Worm (Caenorhabditis elegans) whole organism, L2 larva: Measurements from ENCODE around the gene C06A1.6.

Experiments used
- ama-1 ChIP-seq: fragments of 150-350 bp; optimal IDR thresholded peaks from 2 replicates; lab custom pipeline; 2018; ENCODE audit warnings: inconsistent platforms
- elt-1 ChIP-seq: fragments of 150-350 bp; optimal IDR thresholded peaks from 2 replicates; lab custom pipeline; 2014; ENCODE audit warnings: missing biosample characterization, missing genetic modification characterization
- unc-39 ChIP-seq: fragments of 150-350 bp; optimal IDR thresholded peaks from 2 replicates; lab custom pipeline; 2014; ENCODE audit warnings: missing biosample characterization, missing genetic modification characterization

DNA sequence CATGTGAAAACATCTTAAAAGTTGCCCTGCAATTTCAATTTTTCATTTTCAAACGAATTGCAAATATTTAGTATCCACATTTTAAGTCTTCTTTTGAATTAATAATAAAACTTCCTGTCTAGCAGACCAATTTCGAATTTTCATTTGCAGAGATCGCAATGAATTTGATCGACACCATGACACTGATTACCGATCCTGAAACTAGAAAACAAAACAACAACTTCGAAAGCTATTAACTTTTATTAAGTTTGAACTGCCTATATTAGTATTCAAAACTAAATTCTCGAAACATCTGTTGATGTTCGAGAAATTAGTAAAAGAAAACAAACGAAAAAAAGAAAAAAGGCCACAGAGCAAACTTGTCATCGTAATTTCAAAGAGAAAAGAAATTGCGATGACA is 9.7 kb upstream of the C06A1.6 start:
- no peak for TF ChIP-seq unc-39 (tag; lab: Kevin White, UChicago)
- TF ChIP-seq ama-1 (lab: Kevin White, UChicago), result no peak
- no peak for TF ChIP-seq elt-1 (tag; lab: Kevin White, UChicago)
